ENCODE assay signal across 4 worm cellular contexts in the genomic region with DNA sequence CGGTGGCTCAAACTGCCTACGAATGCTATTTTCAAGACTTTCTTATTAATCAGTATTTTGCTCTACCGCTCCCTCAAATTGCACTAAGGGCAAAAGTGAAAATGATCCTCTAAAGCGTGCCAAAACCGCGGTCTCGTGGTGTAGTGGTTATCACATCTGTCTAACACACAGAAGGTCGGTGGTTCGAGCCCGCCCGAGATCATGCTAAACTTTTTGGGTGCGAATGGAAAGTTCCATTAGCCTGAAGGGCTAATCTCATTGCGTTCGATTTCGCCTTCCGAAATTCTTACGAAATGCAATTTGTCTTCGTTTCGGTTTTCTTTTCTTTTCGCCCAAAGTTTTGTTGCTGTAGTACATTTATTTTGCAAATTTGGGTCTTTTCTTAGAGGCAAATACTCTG.
TF ChIP-seq lines count a peak whose summit lies in the region.

No protein-coding gene starts in this region.

TF ChIP-seq in whole organism, L2 larva, 48 proteins besides CTCF, POLR2A, EP300 and RAD21:
- peak; percentile 33 for TF ChIP-seq sem-4 (tag; optimal IDR thresholded peaks at IDR 0.05; lab: Kevin White, UChicago)
- TF ChIP-seq fos-1 (tag; optimal IDR thresholded peaks at IDR 0.05; lab: Kevin White, UChicago) = peak; percentile 25
- TF ChIP-seq ZK546.5 (tag; optimal IDR thresholded peaks at IDR 0.05; lab: Kevin White, UChicago) = no peak
- TF ChIP-seq lsy-2 (tag; optimal IDR thresholded peaks at IDR 0.05; lab: Kevin White, UChicago) = peak in 1 of 2 experiments; percentile 22
- peak; percentile 7 for TF ChIP-seq sma-9 (GFP tag; optimal IDR thresholded peaks at IDR 0.05; lab: Kevin White, UChicago)
- TF ChIP-seq sma-9 (tag; optimal IDR thresholded peaks at IDR 0.05; lab: Kevin White, UChicago) = no peak
- peak; percentile 42 for TF ChIP-seq C34F6.9 (tag; optimal IDR thresholded peaks at IDR 0.05; lab: Kevin White, UChicago)
- peak; percentile 28 for TF ChIP-seq crh-2 (tag; optimal IDR thresholded peaks at IDR 0.05; lab: Kevin White, UChicago)
- TF ChIP-seq nhr-129 (tag; optimal IDR thresholded peaks at IDR 0.05; lab: Kevin White, UChicago) = peak; percentile 63
- TF ChIP-seq ztf-11 (tag; optimal IDR thresholded peaks at IDR 0.05; lab: Kevin White, UChicago) = no peak

TF ChIP-seq in whole organism, L4 larva, 104 proteins besides CTCF, POLR2A, EP300 and RAD21 (continues in another document):
- TF ChIP-seq hlh-11 (tag; optimal IDR thresholded peaks at IDR 0.05; lab: Kevin White, UChicago) (peak; percentile 10), tag-97 (GFP tag; IDR thresholded peaks at IDR 0.05; lab: Robert Waterston, UW) (no peak), fkh-10 (GFP tag; optimal IDR thresholded peaks at IDR 0.05; lab: Kevin White, UChicago) (no peak), daf-19 (GFP tag; conservative IDR thresholded peaks at IDR 0.05; lab: Robert Waterston, UW) (0 out of 2 replicates have a peak, but pooled peaks have one; percentile 65), aha-1 (tag; lab: Kevin White, UChicago) (peak; percentile 48), dmd-8 (GFP tag; IDR thresholded peaks at IDR 0.05; lab: Robert Waterston, UW) (0 out of 2 replicates have a peak, but pooled peaks have one; percentile 59), T26A8.4 (GFP tag; IDR thresholded peaks at IDR 0.05; lab: Robert Waterston, UW) (0 out of 2 replicates have a peak, but pooled peaks have one; percentile 39), nhr-237 (tag; optimal IDR thresholded peaks at IDR 0.05; lab: Kevin White, UChicago) (no peak), nhr-6 (tag; optimal IDR thresholded peaks at IDR 0.05; lab: Kevin White, UChicago) (no peak), sdz-12 (GFP tag; optimal IDR thresholded peaks at IDR 0.05; lab: Kevin White, UChicago) (no peak), attf-4 (tag; optimal IDR thresholded peaks at IDR 0.05; lab: Kevin White, UChicago) (no peak), tra-1 (GFP tag; IDR thresholded peaks at IDR 0.05; lab: Robert Waterston, UW) (peak; percentile 56; the same call in 1 of the 2 replicates), spr-3 (GFP tag; optimal IDR thresholded peaks at IDR 0.05; lab: Kevin White, UChicago) (no peak), F10B5.3 (tag; optimal IDR thresholded peaks at IDR 0.05; lab: Kevin White, UChicago) (no peak), duxl-1 (tag; optimal IDR thresholded peaks at IDR 0.05; lab: Kevin White, UChicago; ENCODE audit: poor library complexity) (no peak), hmg-1.1 (GFP tag; IDR thresholded peaks at IDR 0.05; lab: Robert Waterston, UW) (0 out of 2 replicates have a peak, but pooled peaks have one; percentile 37), nhr-41 (GFP tag; IDR thresholded peaks at IDR 0.05; lab: Robert Waterston, UW) (no peak), vab-7 (GFP tag; IDR thresholded peaks at IDR 0.05; lab: Robert Waterston, UW) (peak; percentile 69), dpl-1 (GFP tag; optimal IDR thresholded peaks at IDR 0.05; lab: Kevin White, UChicago) (no peak), ceh-20 (GFP tag; IDR thresholded peaks at IDR 0.05; lab: Robert Waterston, UW) (no peak), lin-39 (tag; optimal IDR thresholded peaks at IDR 0.05; lab: Kevin White, UChicago) (no peak), dmd-9 (GFP tag; IDR thresholded peaks at IDR 0.05; lab: Robert Waterston, UW) (no peak), lir-3 (tag; optimal IDR thresholded peaks at IDR 0.05; lab: Kevin White, UChicago) (no peak), nhr-76 (tag; optimal IDR thresholded peaks at IDR 0.05; lab: Kevin White, UChicago) (no peak), ceh-82 (tag; optimal IDR thresholded peaks at IDR 0.05; lab: Kevin White, UChicago) (no peak), nhr-77 (tag; optimal IDR thresholded peaks at IDR 0.05; lab: Kevin White, UChicago) (no peak)

TF ChIP-seq in whole organism, late embryonic, 69 proteins besides CTCF, POLR2A, EP300 and RAD21:
- TF ChIP-seq hlh-30 (tag; optimal IDR thresholded peaks at IDR 0.05; lab: Kevin White, UChicago; ENCODE audit: insufficient read depth) (no peak), tbx-7 (tag; optimal IDR thresholded peaks at IDR 0.05; lab: Kevin White, UChicago) (no peak), tbx-2 (tag; optimal IDR thresholded peaks at IDR 0.05; lab: Kevin White, UChicago) (no peak), odd-2 (tag; optimal IDR thresholded peaks at IDR 0.05; lab: Kevin White, UChicago) (no peak), pqm-1 (tag; optimal IDR thresholded peaks at IDR 0.05; lab: Kevin White, UChicago) (no peak), nhr-11 (tag; optimal IDR thresholded peaks at IDR 0.05; lab: Kevin White, UChicago) (no peak), ceh-6 (GFP tag; optimal IDR thresholded peaks at IDR 0.05; lab: Kevin White, UChicago) (peak; percentile 33), pag-3 (tag; optimal IDR thresholded peaks at IDR 0.05; lab: Kevin White, UChicago; ENCODE audit: borderline replicate concordance) (no peak), pax-1 (tag; optimal IDR thresholded peaks at IDR 0.05; lab: Kevin White, UChicago) (no peak), dve-1 (tag; optimal IDR thresholded peaks at IDR 0.05; lab: Kevin White, UChicago) (peak; percentile 1), ceh-31 (tag; optimal IDR thresholded peaks at IDR 0.05; lab: Kevin White, UChicago) (peak; percentile 49), elt-2 (tag; optimal IDR thresholded peaks at IDR 0.05; lab: Kevin White, UChicago) (peak; percentile 1), unc-42 (tag; optimal IDR thresholded peaks at IDR 0.05; lab: Kevin White, UChicago) (peak; percentile 87), fax-1 (tag; optimal IDR thresholded peaks at IDR 0.05; lab: Kevin White, UChicago) (no peak), pha-4 (tag; optimal IDR thresholded peaks at IDR 0.05; lab: Kevin White, UChicago) (no peak), ama-1 (optimal IDR thresholded peaks at IDR 0.05; lab: Kevin White, UChicago) (no peak), unc-86 (tag; optimal IDR thresholded peaks at IDR 0.05; lab: Kevin White, UChicago) (no peak)

TF ChIP-seq in whole organism, mixed stage, embryonic, 35 proteins besides CTCF, POLR2A, EP300 and RAD21:
- no peak for TF ChIP-seq elt-3 (tag; optimal IDR thresholded peaks at IDR 0.05; lab: Kevin White, UChicago)
- peak; percentile 3 for TF ChIP-seq drap-1 (GFP tag; optimal IDR thresholded peaks at IDR 0.05; lab: Kevin White, UChicago)
- peak; percentile 97 for TF ChIP-seq ces-1 (GFP tag; optimal IDR thresholded peaks at IDR 0.05; lab: Kevin White, UChicago)
TF ChIP-seq in whole organism, mixed stage, embryonic: peak in this region for 2.
